Fruit fly (Drosophila melanogaster) whole organism, embryonic: Measurements from ENCODE around the gene CG7987.
A peak's percentile ranks its signal among the peaks of the same experiment; 100 is the strongest.

ENCODE experiments used
- B-H1 ChIP-seq: fragments of 200-800 bp; sonication (Bioruptor generic); IDR thresholded peaks from 3 replicates; pipeline ENCODE4 v1.3.6; 2022; ENCODE audit warnings: missing biosample characterization, missing genetic modification characterization
- Bteb2 ChIP-seq: fragments of 200-800 bp; sonication (Bioruptor generic); optimal IDR thresholded peaks from 2 replicates; lab custom pipeline; 2016; ENCODE audit warnings: missing biosample characterization, missing genetic modification characterization
- CG10267 ChIP-seq: fragments of 200-800 bp; sonication (Bioruptor generic); optimal IDR thresholded peaks from 2 replicates; lab custom pipeline; 2018; ENCODE audit warnings: missing biosample characterization, mild to moderate bottlenecking, missing genetic modification characterization, moderate library complexity
- CG10274 ChIP-seq: fragments of 200-800 bp; sonication (Bioruptor generic); optimal IDR thresholded peaks from 3 replicates; lab custom pipeline; 2017; ENCODE audit warnings: missing biosample characterization, mild to moderate bottlenecking, missing genetic modification characterization
- CG10565 ChIP-seq: fragments of 200-800 bp; sonication (Bioruptor generic); optimal IDR thresholded peaks from 3 replicates; lab custom pipeline; 2016; ENCODE audit warnings: missing biosample characterization, mild to moderate bottlenecking, missing genetic modification characterization
- CG10959 ChIP-seq: fragments of 200-800 bp; sonication (Bioruptor generic); IDR thresholded peaks from 2 replicates; pipeline ENCODE4 v1.3.6; 2022; ENCODE audit warnings: missing biosample characterization, missing genetic modification characterization
- CG11398 ChIP-seq: fragments of 200-800 bp; sonication (Bioruptor generic); optimal IDR thresholded peaks from 2 replicates; lab custom pipeline; 2016; ENCODE audit warnings: missing biosample characterization, missing genetic modification characterization
- CG12155 ChIP-seq: fragments of 200-800 bp; sonication (Bioruptor generic); optimal IDR thresholded peaks from 3 replicates; lab custom pipeline; 2016; ENCODE audit warnings: missing biosample characterization, missing genetic modification characterization
- CG13296 ChIP-seq: fragments of 200-800 bp; sonication (Bioruptor generic); optimal IDR thresholded peaks from 3 replicates; lab custom pipeline; 2018; ENCODE audit warnings: missing biosample characterization, mild to moderate bottlenecking, missing genetic modification characterization
- CG15073 ChIP-seq: fragments of 200-800 bp; sonication (Bioruptor generic); optimal IDR thresholded peaks from 2 replicates; lab custom pipeline; 2016; ENCODE audit warnings: missing biosample characterization, missing genetic modification characterization
- CG17802 ChIP-seq: fragments of 200-800 bp; sonication (Bioruptor generic); optimal IDR thresholded peaks from 2 replicates; lab custom pipeline; 2018; ENCODE audit warnings: missing biosample characterization, mild to moderate bottlenecking, missing genetic modification characterization, moderate library complexity
- CG33557 ChIP-seq: fragments of 200-800 bp; sonication (Bioruptor generic); optimal IDR thresholded peaks from 2 replicates; lab custom pipeline; 2019; ENCODE audit warnings: missing biosample characterization, mild to moderate bottlenecking, missing genetic modification characterization, moderate library complexity
- CG3847 ChIP-seq: fragments of 200-800 bp; sonication (Bioruptor generic); IDR thresholded peaks from 2 replicates; pipeline ENCODE4 v1.3.6; 2022; ENCODE audit warnings: missing biosample characterization, missing genetic modification characterization
- CG4404 ChIP-seq: fragments of 200-800 bp; sonication (Bioruptor generic); IDR thresholded peaks from 2 replicates; pipeline ENCODE4 v1.3.6; 2022; ENCODE audit warnings: missing biosample characterization, missing genetic modification characterization
- CG5180 ChIP-seq: fragments of 200-800 bp; sonication (Bioruptor generic); optimal IDR thresholded peaks from 3 replicates; lab custom pipeline; 2017; ENCODE audit warnings: missing biosample characterization, missing genetic modification characterization, mild to moderate bottlenecking, moderate library complexity, missing genetic modification reagents
- CG6689 ChIP-seq: fragments of 200-800 bp; sonication (Bioruptor generic); IDR thresholded peaks from 2 replicates; pipeline ENCODE4 v1.3.6; 2022; ENCODE audit warnings: missing biosample characterization, missing genetic modification characterization
- CG7987 ChIP-seq: fragments of 200-800 bp; sonication (Bioruptor generic); optimal IDR thresholded peaks from 2 replicates; lab custom pipeline; 2018; ENCODE audit warnings: missing biosample characterization, mild to moderate bottlenecking, missing genetic modification characterization, moderate library complexity
- CG8359 ChIP-seq: fragments of 200-800 bp; sonication (Bioruptor generic); optimal IDR thresholded peaks from 2 replicates; lab custom pipeline; 2017; ENCODE audit warnings: missing biosample characterization, mild to moderate bottlenecking, missing genetic modification characterization, borderline replicate concordance
- CG8765 ChIP-seq: fragments of 200-800 bp; sonication (Bioruptor generic); IDR thresholded peaks from 2 replicates; pipeline ENCODE4 v1.3.6; 2022; ENCODE audit warnings: missing biosample characterization, missing genetic modification characterization
- CG9215 ChIP-seq: fragments of 200-800 bp; sonication (Bioruptor generic); IDR thresholded peaks from 2 replicates; pipeline ENCODE4 v1.3.6; 2022; ENCODE audit warnings: missing biosample characterization, missing genetic modification characterization
- CG9876 ChIP-seq: fragments of 200-800 bp; sonication (Bioruptor generic); optimal IDR thresholded peaks from 2 replicates; lab custom pipeline; 2016; ENCODE audit warnings: missing biosample characterization, missing genetic modification characterization
- Chrac-16 ChIP-seq: fragments of 200-800 bp; sonication (Bioruptor generic); optimal IDR thresholded peaks from 3 replicates; lab custom pipeline; 2016; ENCODE audit warnings: missing biosample characterization, missing genetic modification characterization
- D19A ChIP-seq: fragments of 200-800 bp; optimal IDR thresholded peaks from 3 replicates; lab custom pipeline; 2019; ENCODE audit warnings: missing biosample characterization, mild to moderate bottlenecking, missing genetic modification characterization, moderate library complexity
- Med ChIP-seq: fragments of 200-800 bp; sonication (Bioruptor generic); peaks from one replicate; lab custom pipeline; 2016; ENCODE audit warnings: missing biosample characterization, missing genetic modification characterization, mild to moderate bottlenecking, inconsistent platforms, moderate library complexity
- Rx ChIP-seq: fragments of 200-800 bp; sonication (Bioruptor generic); IDR thresholded peaks from 2 replicates; pipeline ENCODE4 v1.3.6; 2022; ENCODE audit warnings: missing biosample characterization, missing genetic modification characterization
- Stat92E ChIP-seq, 3 experiments: fragments of >200 bp in 2 of 3; fragments of 200-800 bp in 1 of 3; sonication (Bioruptor generic) in 1 of 3; optimal IDR thresholded peaks; 2 replicates each; lab custom pipeline; 2017 to 2019; ENCODE audit warnings: missing biosample characterization in 3 of 3, missing genetic modification characterization in 3 of 3, mild to moderate bottlenecking in 1 of 3, moderate library complexity in 1 of 3
- Tbp ChIP-seq: fragments of >200 bp; optimal IDR thresholded peaks from 2 replicates; lab custom pipeline; 2018; ENCODE audit warnings: missing biosample characterization, missing genetic modification characterization
- amos ChIP-seq: fragments of 200-800 bp; sonication (Bioruptor generic); IDR thresholded peaks from 2 replicates; pipeline ENCODE4 v1.3.6; 2022; ENCODE audit warnings: missing biosample characterization, missing genetic modification characterization; ENCODE audit not compliant: partially characterized antibody
- bcd ChIP-seq: fragments of 200-800 bp; sonication (Bioruptor generic); optimal IDR thresholded peaks from 2 replicates; lab custom pipeline; 2017; ENCODE audit warnings: missing biosample characterization, mild to moderate bottlenecking, missing genetic modification characterization
- cad ChIP-seq: fragments of >200 bp; optimal IDR thresholded peaks from 2 replicates; lab custom pipeline; 2017; ENCODE audit warnings: missing biosample characterization, missing genetic modification characterization
- crc ChIP-seq: fragments of 200-800 bp; sonication (Bioruptor generic); optimal IDR thresholded peaks from 2 replicates; lab custom pipeline; 2016; ENCODE audit warnings: missing biosample characterization, missing genetic modification characterization
- crol ChIP-seq: fragments of 200-800 bp; sonication (Bioruptor generic); IDR thresholded peaks from 2 replicates; pipeline ENCODE4 v1.3.6; 2022; ENCODE audit warnings: missing biosample characterization, missing genetic modification characterization
- cwo ChIP-seq: fragments of 200-800 bp; sonication (Bioruptor generic); optimal IDR thresholded peaks from 3 replicates; lab custom pipeline; 2017; ENCODE audit warnings: missing biosample characterization, missing genetic modification characterization, mild to moderate bottlenecking, moderate library complexity, missing genetic modification reagents
- fd102C ChIP-seq: fragments of 200-800 bp; sonication (Bioruptor generic); optimal IDR thresholded peaks from 2 replicates; lab custom pipeline; 2018; ENCODE audit warnings: missing biosample characterization, mild to moderate bottlenecking, missing genetic modification characterization, moderate library complexity
- fd96Cb ChIP-seq: fragments of 200-800 bp; sonication (Bioruptor generic); optimal IDR thresholded peaks from 2 replicates; lab custom pipeline; 2018; ENCODE audit warnings: missing biosample characterization, mild to moderate bottlenecking, missing genetic modification characterization, moderate library complexity
- fu2 ChIP-seq: fragments of 200-800 bp; sonication (Bioruptor generic); optimal IDR thresholded peaks from 2 replicates; lab custom pipeline; 2016; ENCODE audit warnings: missing biosample characterization, missing genetic modification characterization
- jumu ChIP-seq: fragments of 200-800 bp; sonication (Bioruptor generic); optimal IDR thresholded peaks from 3 replicates; lab custom pipeline; 2016; ENCODE audit warnings: missing biosample characterization, missing genetic modification characterization
- kay ChIP-seq: fragments of 200-800 bp; sonication (Bioruptor generic); optimal IDR thresholded peaks from 2 replicates; lab custom pipeline; 2016; ENCODE audit warnings: missing biosample characterization, missing genetic modification characterization
- ken ChIP-seq: fragments of 200-800 bp; sonication (Bioruptor generic); IDR thresholded peaks from 3 replicates; pipeline ENCODE4 v1.3.6; 2022; ENCODE audit warnings: missing biosample characterization, missing genetic modification characterization
- klu ChIP-seq: fragments of 200-800 bp; sonication (Bioruptor generic); IDR thresholded peaks from 2 replicates; pipeline ENCODE4 v1.3.6; 2022; ENCODE audit warnings: missing biosample characterization, missing genetic modification characterization
- mld ChIP-seq: fragments of 200-800 bp; sonication (Bioruptor generic); IDR thresholded peaks from 3 replicates; pipeline ENCODE4 v1.3.6; 2022; ENCODE audit warnings: missing biosample characterization, missing genetic modification characterization; ENCODE audit not compliant: partially characterized antibody
- onecut ChIP-seq: fragments of 200-800 bp; sonication (Bioruptor generic); IDR thresholded peaks from 2 replicates; pipeline ENCODE4 v1.3.6; 2022; ENCODE audit warnings: missing biosample characterization, missing genetic modification characterization
- schlank ChIP-seq: fragments of 200-800 bp; sonication (Bioruptor generic); optimal IDR thresholded peaks from 2 replicates; lab custom pipeline; 2018; ENCODE audit warnings: missing biosample characterization, mild to moderate bottlenecking, missing genetic modification characterization
- slp2 ChIP-seq: fragments of 200-800 bp; sonication (Bioruptor generic); optimal IDR thresholded peaks from 2 replicates; lab custom pipeline; 2016; ENCODE audit warnings: missing biosample characterization, missing genetic modification characterization
- ssp ChIP-seq: fragments of 200-800 bp; sonication (Bioruptor generic); IDR thresholded peaks from 2 replicates; pipeline ENCODE4 v1.3.6; 2022; ENCODE audit warnings: missing biosample characterization, missing genetic modification characterization
- stc ChIP-seq: fragments of 200-800 bp; sonication (Bioruptor generic); IDR thresholded peaks from 2 replicates; pipeline ENCODE4 v1.3.6; 2022; ENCODE audit warnings: missing biosample characterization, missing genetic modification characterization
- tin ChIP-seq: fragments of 200-800 bp; sonication (Bioruptor generic); optimal IDR thresholded peaks from 3 replicates; lab custom pipeline; 2016; ENCODE audit warnings: missing biosample characterization, missing genetic modification characterization
- tio ChIP-seq: fragments of 200-800 bp; sonication (Bioruptor generic); optimal IDR thresholded peaks from 2 replicates; lab custom pipeline; 2017; ENCODE audit warnings: missing biosample characterization, missing genetic modification characterization, inconsistent platforms
- tll ChIP-seq, 2 experiments: fragments of 200-800 bp in 1 of 2; fragments of >200 bp in 1 of 2; sonication (Bioruptor generic) in 1 of 2; optimal IDR thresholded peaks; 2 replicates each; lab custom pipeline; 2017 to 2019; ENCODE audit warnings: missing biosample characterization in 2 of 2, missing genetic modification characterization in 2 of 2, mild to moderate bottlenecking in 1 of 2, moderate library complexity in 1 of 2
- trh ChIP-seq: fragments of 200-800 bp; sonication (Bioruptor generic); optimal IDR thresholded peaks from 2 replicates; lab custom pipeline; 2016; ENCODE audit warnings: missing biosample characterization, missing genetic modification characterization
- twi ChIP-seq: fragments of 200-800 bp; optimal IDR thresholded peaks from 2 replicates; lab custom pipeline; 2019; ENCODE audit warnings: missing biosample characterization, mild to moderate bottlenecking, missing genetic modification characterization, moderate library complexity
- wek ChIP-seq: fragments of 200-800 bp; sonication (Bioruptor generic); optimal IDR thresholded peaks from 3 replicates; lab custom pipeline; 2018; ENCODE audit warnings: missing biosample characterization, mild to moderate bottlenecking, missing genetic modification characterization, moderate library complexity

The CG7987 gene

dm6 chr3R:14589483-14589882 lies 13.8 kb upstream of the CG7987 start (continued):
- TF ChIP-seq CG6689 (0 out of 2 replicates have a peak, but pooled peaks have one; percentile 25), CG5180 (GFP tag; lab: Kevin White, UChicago) (no peak), cad (GFP tag; lab: Kevin White, UChicago) (peak; percentile 21), Med (peak; percentile 60), CG8359 (GFP tag; lab: Kevin White, UChicago) (no peak), crol (GFP tag; lab: Robert Waterston, UW) (peak; percentile 23; the same call in 1 of the 2 replicates), kay (GFP tag; lab: Kevin White, UChicago) (no peak), CG10565 (GFP tag; lab: Kevin White, UChicago) (no peak), CG10959 (GFP tag; lab: Robert Waterston, UW) (peak; percentile 51), CG11398 (GFP tag; lab: Kevin White, UChicago) (no peak), slp2 (no peak), mld (GFP tag; lab: Robert Waterston, UW) (no peak), CG8765 (GFP tag; lab: Robert Waterston, UW) (peak; percentile 40; the same call in 1 of the 2 replicates), bcd (GFP tag; lab: Kevin White, UChicago) (no peak), fd102C (GFP tag; lab: Kevin White, UChicago) (peak; percentile 19), schlank (no peak), tin (GFP tag; lab: Kevin White, UChicago) (peak; percentile 6), CG4404 (GFP tag; lab: Robert Waterston, UW) (peak; percentile 56), Chrac-16 (GFP tag; lab: Kevin White, UChicago) (peak; percentile 39), klu (GFP tag; lab: Robert Waterston, UW) (no peak), Stat92E (GFP tag; optimal IDR thresholded peaks at IDR 0.05; lab: Kevin White, UChicago) (no peak), Rx (GFP tag; lab: Robert Waterston, UW) (no peak), CG17802 (no peak), CG13296 (GFP tag; lab: Kevin White, UChicago) (no peak), Bteb2 (GFP tag; lab: Kevin White, UChicago) (no peak), CG9215 (GFP tag; lab: Robert Waterston, UW) (no peak), ssp (no peak), CG10274 (GFP tag; lab: Kevin White, UChicago) (no peak), onecut (GFP tag; lab: Robert Waterston, UW) (no peak), CG3847 (GFP tag; lab: Robert Waterston, UW) (no peak), fu2 (no peak), D19A (tag; lab: Kevin White, UChicago) (peak; percentile 3), tio (GFP tag; lab: Kevin White, UChicago) (no peak), ken (GFP tag; lab: Robert Waterston, UW) (no peak), CG9876 (GFP tag; lab: Kevin White, UChicago) (no peak), cwo (GFP tag; lab: Kevin White, UChicago) (no peak), jumu (GFP tag; lab: Kevin White, UChicago) (no peak), CG7987 (GFP tag; lab: Kevin White, UChicago) (no peak), Tbp (GFP tag; lab: Kevin White, UChicago) (no peak), wek (GFP tag; lab: Kevin White, UChicago) (no peak), trh (GFP tag; lab: Kevin White, UChicago) (no peak), CG12155 (GFP tag; lab: Kevin White, UChicago) (no peak), B-H1 (no peak), amos (no peak), CG15073 (GFP tag; lab: Kevin White, UChicago) (no peak), CG33557 (GFP tag; lab: Kevin White, UChicago) (no peak), tll (GFP tag; optimal IDR thresholded peaks at IDR 0.05; lab: Kevin White, UChicago) (peak in 1 of 2 experiments; percentile 16), crc (no peak), fd96Cb (tag; lab: Kevin White, UChicago) (no peak), stc (GFP tag; lab: Robert Waterston, UW) (no peak), CG10267 (tag; lab: Kevin White, UChicago) (peak; percentile 17), twi (tag; lab: Kevin White, UChicago) (peak; percentile 90)
